Fruit fly (Drosophila melanogaster) whole organism, embryonic: ENCODE measurements around the gene CG42553.

Experiments
- CG10543 ChIP-seq: fragments of 200-800 bp; sonication (Bioruptor generic); optimal IDR thresholded peaks from 3 replicates; lab custom pipeline; 2017; ENCODE audit warnings: missing biosample characterization, mild to moderate bottlenecking, missing genetic modification characterization, moderate library complexity
- CG11456 ChIP-seq: fragments of 200-800 bp; sonication (Bioruptor generic); IDR thresholded peaks from 3 replicates; pipeline ENCODE4 v1.3.6; 2022; ENCODE audit warnings: missing biosample characterization, missing genetic modification characterization
- CG11504 ChIP-seq: fragments of 200-800 bp; sonication (Bioruptor generic); optimal IDR thresholded peaks from 3 replicates; lab custom pipeline; 2019; ENCODE audit warnings: missing biosample characterization, mild to moderate bottlenecking, missing genetic modification characterization, moderate library complexity
- CG12071 ChIP-seq: fragments of 200-800 bp; sonication (Bioruptor generic); optimal IDR thresholded peaks from 3 replicates; lab custom pipeline; 2018; ENCODE audit warnings: missing biosample characterization, mild to moderate bottlenecking, missing genetic modification characterization
- CG13424 ChIP-seq: fragments of 200-800 bp; sonication (Bioruptor generic); optimal IDR thresholded peaks from 2 replicates; lab custom pipeline; 2019; ENCODE audit warnings: missing biosample characterization, mild to moderate bottlenecking, missing genetic modification characterization, moderate library complexity
- CG15073 ChIP-seq: fragments of 200-800 bp; sonication (Bioruptor generic); optimal IDR thresholded peaks from 2 replicates; lab custom pipeline; 2016; ENCODE audit warnings: missing biosample characterization, missing genetic modification characterization
- CG15601 ChIP-seq: fragments of 200-800 bp; sonication (Bioruptor generic); optimal IDR thresholded peaks from 3 replicates; lab custom pipeline; 2019; ENCODE audit warnings: missing biosample characterization, mild to moderate bottlenecking, missing genetic modification characterization, moderate library complexity
- CG16863 ChIP-seq: fragments of 200-800 bp; sonication (Bioruptor generic); optimal IDR thresholded peaks from 3 replicates; lab custom pipeline; 2016; ENCODE audit warnings: missing biosample characterization, missing genetic modification characterization
- CG17359 ChIP-seq: fragments of 200-800 bp; sonication (Bioruptor generic); optimal IDR thresholded peaks from 3 replicates; lab custom pipeline; 2018; ENCODE audit warnings: missing biosample characterization, mild to moderate bottlenecking, missing genetic modification characterization, moderate library complexity
- CG17361 ChIP-seq: fragments of 200-800 bp; sonication (Bioruptor generic); IDR thresholded peaks from 3 replicates; pipeline ENCODE4 v1.3.6; 2022; ENCODE audit warnings: missing biosample characterization, missing genetic modification characterization
- CG17385 ChIP-seq: fragments of 200-800 bp; sonication (Bioruptor generic); optimal IDR thresholded peaks from 3 replicates; lab custom pipeline; 2018; ENCODE audit warnings: missing biosample characterization, mild to moderate bottlenecking, missing genetic modification characterization
- CG1832 ChIP-seq: fragments of 200-800 bp; sonication (Bioruptor generic); optimal IDR thresholded peaks from 2 replicates; lab custom pipeline; 2017; ENCODE audit warnings: missing biosample characterization, mild to moderate bottlenecking, missing genetic modification characterization, inconsistent platforms
- CG18764 ChIP-seq: fragments of 200-800 bp; sonication (Bioruptor generic); optimal IDR thresholded peaks from 3 replicates; lab custom pipeline; 2016; ENCODE audit warnings: missing biosample characterization, missing genetic modification characterization
- CG31441 ChIP-seq: fragments of 200-800 bp; sonication (Bioruptor generic); IDR thresholded peaks from 2 replicates; pipeline ENCODE4 v1.3.6; 2022; ENCODE audit warnings: missing biosample characterization, missing genetic modification characterization
- CG32772 ChIP-seq: fragments of 200-800 bp; sonication (Bioruptor generic); IDR thresholded peaks from 2 replicates; pipeline ENCODE4 v1.3.6; 2022; ENCODE audit warnings: missing biosample characterization, missing genetic modification characterization
- CG7556 ChIP-seq: fragments of 200-800 bp; sonication (Bioruptor generic); optimal IDR thresholded peaks from 2 replicates; lab custom pipeline; 2017; ENCODE audit warnings: missing biosample characterization, mild to moderate bottlenecking, missing genetic modification characterization
- CG7786 ChIP-seq: fragments of 200-800 bp; sonication (Bioruptor generic); optimal IDR thresholded peaks from 2 replicates; lab custom pipeline; 2016; ENCODE audit warnings: missing biosample characterization, missing genetic modification characterization
- CTCF ChIP-seq: fragments of 200-800 bp; sonication (Bioruptor generic); optimal IDR thresholded peaks from 2 replicates; lab custom pipeline; 2017; ENCODE audit warnings: missing biosample characterization, mild to moderate bottlenecking, missing genetic modification characterization, moderate library complexity
- CkIIα-i1 ChIP-seq: fragments of 200-800 bp; sonication (Bioruptor generic); IDR thresholded peaks from 2 replicates; pipeline ENCODE4 v1.3.6; 2022; ENCODE audit warnings: missing biosample characterization, missing genetic modification characterization
- D19A ChIP-seq: fragments of 200-800 bp; optimal IDR thresholded peaks from 3 replicates; lab custom pipeline; 2019; ENCODE audit warnings: missing biosample characterization, mild to moderate bottlenecking, missing genetic modification characterization, moderate library complexity
- GATAe ChIP-seq: fragments of 200-800 bp; sonication (Bioruptor generic); conservative IDR thresholded peaks from 2 replicates; pipeline ENCODE4 v1.3.6; 2022; ENCODE audit warnings: missing biosample characterization, missing genetic modification characterization
- H15 ChIP-seq: fragments of 200-800 bp; sonication (Bioruptor generic); IDR thresholded peaks from 3 replicates; pipeline ENCODE4 v1.3.6; 2022; ENCODE audit warnings: missing biosample characterization, missing genetic modification characterization
- Ptx1 ChIP-seq: fragments of 200-800 bp; sonication (Bioruptor generic); IDR thresholded peaks from 2 replicates; pipeline ENCODE4 v1.3.6; 2022; ENCODE audit warnings: missing biosample characterization, missing genetic modification characterization
- Rx ChIP-seq: fragments of 200-800 bp; sonication (Bioruptor generic); IDR thresholded peaks from 2 replicates; pipeline ENCODE4 v1.3.6; 2022; ENCODE audit warnings: missing biosample characterization, missing genetic modification characterization
- Sox102F ChIP-seq: fragments of 200-800 bp; sonication (Bioruptor generic); optimal IDR thresholded peaks from 2 replicates; lab custom pipeline; 2018; ENCODE audit warnings: missing biosample characterization, mild to moderate bottlenecking, missing genetic modification characterization, moderate library complexity
- Spps ChIP-seq: fragments of 200-800 bp; sonication (Bioruptor generic); optimal IDR thresholded peaks from 2 replicates; lab custom pipeline; 2018; ENCODE audit warnings: missing biosample characterization, mild to moderate bottlenecking, missing genetic modification characterization
- Usf ChIP-seq: fragments of 200-800 bp; sonication (Bioruptor generic); optimal IDR thresholded peaks from 2 replicates; lab custom pipeline; 2017; ENCODE audit warnings: missing genotype, missing biosample characterization, missing genetic modification characterization
- ara ChIP-seq: fragments of 200-800 bp; sonication (Bioruptor generic); IDR thresholded peaks from 2 replicates; pipeline ENCODE4 v1.3.6; 2022; ENCODE audit warnings: missing biosample characterization, missing genetic modification characterization
- az2 ChIP-seq: fragments of 200-800 bp; sonication (Bioruptor generic); optimal IDR thresholded peaks from 3 replicates; lab custom pipeline; 2016; ENCODE audit warnings: missing biosample characterization, missing genetic modification characterization
- bsh ChIP-seq, 2 experiments: fragments of 200-800 bp; sonication (Bioruptor generic); optimal IDR thresholded peaks; 2 replicates each; lab custom pipeline; 2017 to 2018; ENCODE audit warnings: mild to moderate bottlenecking in 2 of 2, missing biosample characterization in 2 of 2, missing genetic modification characterization in 2 of 2, moderate library complexity in 1 of 2
- ci ChIP-seq: fragments of 200-800 bp; sonication (Bioruptor generic); IDR thresholded peaks from 3 replicates; pipeline ENCODE4 v1.3.6; 2022; ENCODE audit warnings: missing biosample characterization, missing genetic modification characterization
- crp ChIP-seq, 2 experiments: fragments of 200-800 bp; sonication (Bioruptor generic); optimal IDR thresholded peaks; 2 replicates in 1 of 2; 3 replicates in 1 of 2; lab custom pipeline; 2017; ENCODE audit warnings: missing biosample characterization in 2 of 2, missing genetic modification characterization in 2 of 2, mild to moderate bottlenecking in 1 of 2, moderate library complexity in 1 of 2
- dati ChIP-seq: fragments of 200-800 bp; sonication (Bioruptor generic); IDR thresholded peaks from 2 replicates; pipeline ENCODE4 v1.3.6; 2022; ENCODE audit warnings: missing biosample characterization, missing genetic modification characterization
- esg ChIP-seq: fragments of 200-800 bp; sonication (Bioruptor generic); conservative IDR thresholded peaks from 2 replicates; pipeline ENCODE4 v1.3.6; 2022; ENCODE audit warnings: missing biosample characterization, missing genetic modification characterization
- ewg ChIP-seq: fragments of 200-800 bp; sonication (Bioruptor generic); optimal IDR thresholded peaks from 3 replicates; lab custom pipeline; 2017; ENCODE audit warnings: mild to moderate bottlenecking, missing biosample characterization, missing genetic modification reagents, missing genetic modification characterization
- gcm ChIP-seq: fragments of 200-800 bp; sonication (Bioruptor generic); optimal IDR thresholded peaks from 2 replicates; lab custom pipeline; 2019; ENCODE audit warnings: missing biosample characterization, mild to moderate bottlenecking, missing genetic modification characterization, moderate library complexity
- gcm2 ChIP-seq: fragments of 200-800 bp; sonication (Bioruptor generic); optimal IDR thresholded peaks from 2 replicates; lab custom pipeline; 2016; ENCODE audit warnings: missing biosample characterization, missing genetic modification characterization
- kah ChIP-seq: fragments of 200-800 bp; sonication (Bioruptor generic); optimal IDR thresholded peaks from 2 replicates; lab custom pipeline; 2018; ENCODE audit warnings: missing biosample characterization, mild to moderate bottlenecking, missing genetic modification characterization
- lola ChIP-seq, 3 experiments: fragments of >200 bp in 2 of 3; fragments of 200-800 bp in 1 of 3; sonication (Bioruptor generic) in 1 of 3; optimal IDR thresholded peaks; 2 replicates each; lab custom pipeline; 2017 to 2019; ENCODE audit warnings: missing biosample characterization in 3 of 3, missing genetic modification characterization in 3 of 3, mild to moderate bottlenecking in 1 of 3, moderate library complexity in 1 of 3
- pan ChIP-seq, 4 experiments: fragments of >200 bp in 3 of 4; fragments of 200-800 bp in 1 of 4; sonication (Bioruptor generic) in 1 of 4; optimal IDR thresholded peaks in 3 of 4; IDR thresholded peaks in 1 of 4; 2 replicates each; pipeline versions ENCODE4 v1.3.6 to Lab custom; 2017 to 2022; ENCODE audit warnings: missing biosample characterization in 2 of 4, missing genetic modification characterization in 2 of 4, mixed read lengths in 1 of 4
- prd ChIP-seq, 3 experiments: fragments of >200 bp in 2 of 3; fragments of 200-800 bp in 1 of 3; sonication (Bioruptor generic) in 1 of 3; optimal IDR thresholded peaks in 2 of 3; IDR thresholded peaks in 1 of 3; 2 replicates in 2 of 3; 3 replicates in 1 of 3; pipeline versions ENCODE4 v1.3.6 to Lab custom; 2017 to 2022; ENCODE audit warnings: missing biosample characterization in 1 of 3, missing genetic modification characterization in 1 of 3
- sd ChIP-seq: fragments of 200-800 bp; sonication (Bioruptor generic); optimal IDR thresholded peaks from 3 replicates; lab custom pipeline; 2018; ENCODE audit warnings: missing biosample characterization, mild to moderate bottlenecking, missing genetic modification characterization, moderate library complexity
- slp2 ChIP-seq: fragments of 200-800 bp; sonication (Bioruptor generic); optimal IDR thresholded peaks from 2 replicates; lab custom pipeline; 2016; ENCODE audit warnings: missing biosample characterization, missing genetic modification characterization
- stwl ChIP-seq: fragments of 200-800 bp; sonication (Bioruptor generic); optimal IDR thresholded peaks from 3 replicates; lab custom pipeline; 2018; ENCODE audit warnings: missing biosample characterization, mild to moderate bottlenecking, missing genetic modification characterization, moderate library complexity
- ttk ChIP-seq: fragments of 200-800 bp; sonication (Bioruptor generic); IDR thresholded peaks from 2 replicates; pipeline ENCODE4 v2.1.2; 2022; ENCODE audit warnings: missing biosample characterization, missing genetic modification characterization
- tx ChIP-seq: fragments of 200-800 bp; sonication (Bioruptor generic); optimal IDR thresholded peaks from 2 replicates; lab custom pipeline; 2016; ENCODE audit warnings: missing biosample characterization, missing genetic modification characterization
- vnd ChIP-seq: fragments of 200-800 bp; sonication (Bioruptor generic); IDR thresholded peaks from 3 replicates; pipeline ENCODE4 v1.3.6; 2022; ENCODE audit warnings: missing biosample characterization, missing genetic modification characterization; ENCODE audit not compliant: partially characterized antibody
- wdn ChIP-seq: fragments of 200-800 bp; sonication (Bioruptor generic); IDR thresholded peaks from 2 replicates; pipeline ENCODE4 v1.3.6; 2022; ENCODE audit warnings: missing biosample characterization, missing genetic modification characterization

CG42553 gene

dm6 chr3L:799837-800513 is 33.9 kb upstream of the CG42553 start (continued):
- TF ChIP-seq slp2 = no peak
- TF ChIP-seq GATAe = no peak
- no peak for TF ChIP-seq gcm2 (GFP tag; lab: Kevin White, UChicago)
- TF ChIP-seq gcm (GFP tag; lab: Kevin White, UChicago) = no peak
- peak; percentile 11 for TF ChIP-seq Spps (tag; lab: Kevin White, UChicago)
- TF ChIP-seq pan (optimal IDR thresholded peaks at IDR 0.05; lab: Kevin White, UChicago) = no peak
- TF ChIP-seq pan (GFP tag; optimal IDR thresholded peaks at IDR 0.05 in 1 of 2, IDR thresholded peaks at IDR 0.05 in 1 of 2) = peak in 1 of 2 experiments; percentile 41
- no peak for TF ChIP-seq CG12071
- peak; percentile 37 for TF ChIP-seq sd (tag; lab: Kevin White, UChicago)
- peak; percentile 13 for TF ChIP-seq CG18764
- peak; percentile 19 for TF ChIP-seq CG17385 (GFP tag; lab: Kevin White, UChicago)
- no peak for TF ChIP-seq CG11456 (GFP tag; lab: Robert Waterston, UW)
- TF ChIP-seq H15 (GFP tag; lab: Robert Waterston, UW) = no peak
- TF ChIP-seq Usf (GFP tag; lab: Kevin White, UChicago) = no peak
- TF ChIP-seq CG10543 (GFP tag; lab: Kevin White, UChicago) = no peak
- no peak for TF ChIP-seq CkIIα-i1 (GFP tag; lab: Robert Waterston, UW)
- TF ChIP-seq vnd (GFP tag; lab: Robert Waterston, UW) = no peak
- TF ChIP-seq CG11504 (tag; lab: Kevin White, UChicago) = peak; percentile 49
- peak; percentile 61 for TF ChIP-seq Sox102F (GFP tag; lab: Kevin White, UChicago)
- peak; percentile 65 for TF ChIP-seq CG32772 (GFP tag; lab: Robert Waterston, UW)
- TF ChIP-seq prd (optimal IDR thresholded peaks at IDR 0.05; lab: Kevin White, UChicago) = no peak
- TF ChIP-seq prd (GFP tag; IDR thresholded peaks at IDR 0.05; lab: Robert Waterston, UW) = peak; percentile 69; the same call in 2 of the 3 replicates
- TF ChIP-seq ttk (GFP tag; lab: Robert Waterston, UW) = peak; percentile 53; the same call in 1 of the 2 replicates
- TF ChIP-seq ara = peak; percentile 66
- peak; percentile 18 for TF ChIP-seq ewg (GFP tag; lab: Kevin White, UChicago)
- TF ChIP-seq CG17359 (tag; lab: Kevin White, UChicago) = peak; percentile 49
- peak; percentile 49; the same call in 1 of the 2 replicates for TF ChIP-seq Ptx1 (GFP tag; lab: Robert Waterston, UW)
- TF ChIP-seq CG7556 = peak; percentile 20
- no peak for TF ChIP-seq CTCF
- TF ChIP-seq tx (GFP tag; lab: Kevin White, UChicago) = no peak
- TF ChIP-seq D19A = peak; percentile 23
- TF ChIP-seq CG7786 = no peak
- peak; percentile 56; the same call in 1 of the 2 replicates for TF ChIP-seq CG31441
- peak; percentile 19 for TF ChIP-seq CG16863 (GFP tag; lab: Kevin White, UChicago)
- TF ChIP-seq bsh (GFP tag; optimal IDR thresholded peaks at IDR 0.05; lab: Kevin White, UChicago) = peak; percentile 15 to 73
- peak; percentile 17; the same call in 1 of the 2 replicates for TF ChIP-seq Rx (GFP tag; lab: Robert Waterston, UW)
- peak; percentile 54; the same call in 1 of the 3 replicates for TF ChIP-seq CG17361 (GFP tag; lab: Robert Waterston, UW)
- TF ChIP-seq dati (GFP tag; lab: Robert Waterston, UW) = no peak
- TF ChIP-seq CG1832 (GFP tag; lab: Kevin White, UChicago) = no peak
- TF ChIP-seq ci (GFP tag; lab: Robert Waterston, UW) = peak; percentile 82
- TF ChIP-seq CG15073 (GFP tag; lab: Kevin White, UChicago) = no peak
- peak in 1 of 3 experiments; percentile 37 for TF ChIP-seq lola (GFP tag; optimal IDR thresholded peaks at IDR 0.05; lab: Kevin White, UChicago)
- no peak for TF ChIP-seq stwl (tag; lab: Kevin White, UChicago)
- no peak for TF ChIP-seq crp (GFP tag; optimal IDR thresholded peaks at IDR 0.05; lab: Kevin White, UChicago)
- TF ChIP-seq CG13424 (tag; lab: Kevin White, UChicago) = peak; percentile 5
- TF ChIP-seq az2 (GFP tag; lab: Kevin White, UChicago) = peak; percentile 41
- TF ChIP-seq esg (GFP tag; lab: Robert Waterston, UW) = peak; percentile 31; the same call in 1 of the 2 replicates
- no peak for TF ChIP-seq wdn (GFP tag; lab: Robert Waterston, UW)
- TF ChIP-seq kah = no peak
- TF ChIP-seq CG15601 = peak; percentile 31
